Fruit fly (Drosophila melanogaster): ENCODE data around the gene HLH3B.

HLH3B gene

DNA sequence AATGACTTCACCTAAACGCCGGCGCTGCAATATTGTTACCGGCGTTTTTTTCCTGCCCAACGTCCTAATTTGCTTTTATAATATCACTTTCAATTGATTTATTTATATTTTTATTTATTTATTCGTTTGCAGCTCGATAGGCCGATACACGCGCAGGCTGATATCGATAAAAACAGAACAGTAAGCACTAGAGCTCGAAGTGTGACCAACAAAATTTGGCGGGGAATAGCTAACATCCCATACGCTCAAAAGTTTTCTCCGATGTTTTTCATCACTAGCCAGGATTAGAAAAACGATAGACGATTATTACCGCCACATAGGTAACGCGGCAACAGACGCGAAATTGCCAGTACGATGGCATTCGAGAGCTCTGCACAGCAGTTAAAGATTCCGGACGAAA, 32.3 kb upstream of the HLH3B start, which contains the start of the genes CG2685 and CG2694 (continued):
- TF ChIP-seq CG43689 (GFP tag; IDR thresholded peaks at IDR 0.05) (no peak), ci (GFP tag; IDR thresholded peaks at IDR 0.05) (peak; percentile 11; the same call in 1 of the 3 replicates), CG16779 (GFP tag; IDR thresholded peaks at IDR 0.05) (no peak), CG1603 (tag; optimal IDR thresholded peaks at IDR 0.05) (peak; percentile 50), trem (tag; optimal IDR thresholded peaks at IDR 0.05) (peak; percentile 29), Hey (tag; optimal IDR thresholded peaks at IDR 0.05) (no peak), lab (GFP tag; optimal IDR thresholded peaks at IDR 0.05) (no peak), Antp (GFP tag; optimal IDR thresholded peaks at IDR 0.05) (no peak), wdn (GFP tag; IDR thresholded peaks at IDR 0.05) (no peak), CG34376 (GFP tag; optimal IDR thresholded peaks at IDR 0.05) (no peak), CG8290 (GFP tag; optimal IDR thresholded peaks at IDR 0.05) (no peak), CG8290 (tag; optimal IDR thresholded peaks at IDR 0.05) (no peak), Stat92E (GFP tag; optimal IDR thresholded peaks at IDR 0.05) (no peak), pita (GFP tag; optimal IDR thresholded peaks at IDR 0.05) (no peak), onecut (GFP tag; IDR thresholded peaks at IDR 0.05) (no peak), hth (optimal IDR thresholded peaks at IDR 0.05) (no peak), fd3F (GFP tag; optimal IDR thresholded peaks at IDR 0.05) (no peak), Dll (GFP tag; IDR thresholded peaks at IDR 0.05; ENCODE audit: partially characterized antibody) (peak; percentile 67; the same call in 3 of the 4 replicates), lmd (GFP tag; IDR thresholded peaks at IDR 0.05) (no peak), CG4707 (GFP tag; optimal IDR thresholded peaks at IDR 0.05) (no peak), D19B (GFP tag; optimal IDR thresholded peaks at IDR 0.05) (no peak), Hand (GFP tag; optimal IDR thresholded peaks at IDR 0.05) (no peak), CG2889 (GFP tag; IDR thresholded peaks at IDR 0.05) (no peak), Mad (GFP tag; optimal IDR thresholded peaks at IDR 0.05) (no peak), CG3995 (GFP tag; optimal IDR thresholded peaks at IDR 0.05) (peak; percentile 22), CG2199 (GFP tag; IDR thresholded peaks at IDR 0.05) (no peak), CG3407 (GFP tag; optimal IDR thresholded peaks at IDR 0.05) (no peak), zfh1 (GFP tag; IDR thresholded peaks at IDR 0.05) (no peak), CG6175 (GFP tag; IDR thresholded peaks at IDR 0.05) (no peak)

dm6 chrX:2708156-2708734, 26.7 kb upstream of the HLH3B start, which contains the start of gene CG2681:
CG2681 (plus strand) TSS chrX:2708684.
- no peak for TF ChIP-seq Eip74EF (GFP tag; optimal IDR thresholded peaks at IDR 0.05)
- TF ChIP-seq bowl (GFP tag; IDR thresholded peaks at IDR 0.05), result no peak
- TF ChIP-seq CG14860 (GFP tag; IDR thresholded peaks at IDR 0.05; ENCODE audit: partially characterized antibody), result no peak
- no peak for TF ChIP-seq Blimp-1 (GFP tag; optimal IDR thresholded peaks at IDR 0.05)
- no peak for TF ChIP-seq CG6765 (GFP tag; optimal IDR thresholded peaks at IDR 0.05)
- TF ChIP-seq CG31365 (tag; optimal IDR thresholded peaks at IDR 0.05), result no peak
- peak; percentile 48 for TF ChIP-seq sob (GFP tag; IDR thresholded peaks at IDR 0.05)
- no peak for TF ChIP-seq bsh (GFP tag; optimal IDR thresholded peaks at IDR 0.05)
- TF ChIP-seq Myb (GFP tag; optimal IDR thresholded peaks at IDR 0.05), result no peak
- TF ChIP-seq D19A (tag; optimal IDR thresholded peaks at IDR 0.05), result no peak
- TF ChIP-seq Dad (GFP tag; optimal IDR thresholded peaks at IDR 0.05), result no peak
- peak; percentile 47 for TF ChIP-seq CG11247 (GFP tag; IDR thresholded peaks at IDR 0.05)
- peak; percentile 12 for TF ChIP-seq Abd-B (GFP tag; optimal IDR thresholded peaks at IDR 0.05)
- TF ChIP-seq org-1 (GFP tag; optimal IDR thresholded peaks at IDR 0.05), result peak; percentile 38
- no peak for TF ChIP-seq Nf-YB (GFP tag; optimal IDR thresholded peaks at IDR 0.05)
- TF ChIP-seq CG16779 (GFP tag; IDR thresholded peaks at IDR 0.05), result peak; percentile 59; the same call in 1 of the 2 replicates
- no peak for TF ChIP-seq BEAF-32 (GFP tag; optimal IDR thresholded peaks at IDR 0.05)
- TF ChIP-seq CG13624 (GFP tag; optimal IDR thresholded peaks at IDR 0.05), result peak; percentile 20
- TF ChIP-seq NFAT (GFP tag; IDR thresholded peaks at IDR 0.05), result peak; percentile 62; the same call in 1 of the 2 replicates
- TF ChIP-seq CG1647 (GFP tag; optimal IDR thresholded peaks at IDR 0.05), result no peak
- TF ChIP-seq CG17568 (GFP tag; optimal IDR thresholded peaks at IDR 0.05), result no peak
- TF ChIP-seq aop (GFP tag; IDR thresholded peaks at IDR 0.05), result no peak
- TF ChIP-seq slou (GFP tag; optimal IDR thresholded peaks at IDR 0.05), result no peak
- no peak for TF ChIP-seq en (GFP tag; optimal IDR thresholded peaks at IDR 0.05)
